Fruit fly (Drosophila melanogaster) whole organism, embryonic: ENCODE results near the gene SLC5A11.

Experiments
- Abd-B ChIP-seq: fragments of 200-800 bp; sonication (Bioruptor generic); optimal IDR thresholded peaks from 2 replicates; lab custom pipeline; 2018; ENCODE audit warnings: missing biosample characterization, mild to moderate bottlenecking, missing genetic modification characterization, moderate library complexity
- Bdp1 ChIP-seq: fragments of 200-800 bp; sonication (Bioruptor generic); optimal IDR thresholded peaks from 3 replicates; lab custom pipeline; 2016; ENCODE audit warnings: missing biosample characterization, missing genetic modification characterization
- CG10209 ChIP-seq: fragments of 200-800 bp; sonication (Bioruptor generic); optimal IDR thresholded peaks from 3 replicates; lab custom pipeline; 2017; ENCODE audit warnings: missing biosample characterization, mild to moderate bottlenecking, missing genetic modification characterization, missing genetic modification reagents
- CG10431 ChIP-seq: fragments of 200-800 bp; sonication (Bioruptor generic); optimal IDR thresholded peaks from 3 replicates; lab custom pipeline; 2018; ENCODE audit warnings: missing biosample characterization, mild to moderate bottlenecking, missing genetic modification characterization
- CG14050 ChIP-seq: fragments of 200-800 bp; sonication (Bioruptor generic); IDR thresholded peaks from 3 replicates; pipeline ENCODE4 v1.3.6; 2022; ENCODE audit warnings: missing biosample characterization, missing genetic modification characterization
- CG15073 ChIP-seq: fragments of 200-800 bp; sonication (Bioruptor generic); optimal IDR thresholded peaks from 2 replicates; lab custom pipeline; 2016; ENCODE audit warnings: missing biosample characterization, missing genetic modification characterization
- CG15601 ChIP-seq: fragments of 200-800 bp; sonication (Bioruptor generic); optimal IDR thresholded peaks from 3 replicates; lab custom pipeline; 2019; ENCODE audit warnings: missing biosample characterization, mild to moderate bottlenecking, missing genetic modification characterization, moderate library complexity
- CG17802 ChIP-seq: fragments of 200-800 bp; sonication (Bioruptor generic); optimal IDR thresholded peaks from 2 replicates; lab custom pipeline; 2018; ENCODE audit warnings: missing biosample characterization, mild to moderate bottlenecking, missing genetic modification characterization, moderate library complexity
- CG18599 ChIP-seq: fragments of 200-800 bp; sonication (Bioruptor generic); optimal IDR thresholded peaks from 3 replicates; lab custom pipeline; 2017; ENCODE audit warnings: missing biosample characterization, missing genetic modification characterization, mild to moderate bottlenecking, moderate library complexity, missing genetic modification reagents
- CG30403 ChIP-seq: fragments of 200-800 bp; sonication (Bioruptor generic); optimal IDR thresholded peaks from 3 replicates; lab custom pipeline; 2016; ENCODE audit warnings: missing biosample characterization, missing genetic modification characterization
- CG30431 ChIP-seq: fragments of 200-800 bp; sonication (Bioruptor generic); optimal IDR thresholded peaks from 2 replicates; lab custom pipeline; 2017; ENCODE audit warnings: missing biosample characterization, missing genetic modification characterization
- CG3847 ChIP-seq: fragments of 200-800 bp; sonication (Bioruptor generic); IDR thresholded peaks from 2 replicates; pipeline ENCODE4 v1.3.6; 2022; ENCODE audit warnings: missing biosample characterization, missing genetic modification characterization
- CG42726 ChIP-seq: fragments of 200-800 bp; sonication (Bioruptor generic); IDR thresholded peaks from 2 replicates; pipeline ENCODE4 v1.3.6; 2022; ENCODE audit warnings: missing biosample characterization, missing genetic modification characterization; ENCODE audit not compliant: partially characterized antibody
- CG4360 ChIP-seq: fragments of 200-800 bp; sonication (Bioruptor generic); IDR thresholded peaks from 2 replicates; pipeline ENCODE4 v1.3.6; 2022; ENCODE audit warnings: missing biosample characterization, missing genetic modification characterization
- CG4617 ChIP-seq: fragments of 200-800 bp; sonication (Bioruptor generic); optimal IDR thresholded peaks from 3 replicates; lab custom pipeline; 2016; ENCODE audit warnings: missing biosample characterization, missing genetic modification characterization, borderline replicate concordance
- CG5245 ChIP-seq: fragments of 200-800 bp; sonication (Bioruptor generic); optimal IDR thresholded peaks from 3 replicates; lab custom pipeline; 2016; ENCODE audit warnings: missing biosample characterization, missing genetic modification characterization
- CG7839 ChIP-seq: fragments of 200-800 bp; sonication (Bioruptor generic); optimal IDR thresholded peaks from 3 replicates; lab custom pipeline; 2018; ENCODE audit warnings: missing biosample characterization, mild to moderate bottlenecking, missing genetic modification characterization, moderate library complexity
- CG9876 ChIP-seq: fragments of 200-800 bp; sonication (Bioruptor generic); optimal IDR thresholded peaks from 2 replicates; lab custom pipeline; 2016; ENCODE audit warnings: missing biosample characterization, missing genetic modification characterization
- CoRest ChIP-seq: fragments of 200-800 bp; sonication (Bioruptor generic); optimal IDR thresholded peaks from 3 replicates; lab custom pipeline; 2018; ENCODE audit warnings: missing biosample characterization, mild to moderate bottlenecking, missing genetic modification characterization, moderate library complexity
- Dfd ChIP-seq, 2 experiments: fragments of >200 bp; optimal IDR thresholded peaks; 2 replicates each; lab custom pipeline; 2017; ENCODE audit warnings: missing biosample characterization in 2 of 2, missing genetic modification characterization in 2 of 2
- Elba2 ChIP-seq: fragments of 200-800 bp; sonication (Bioruptor generic); optimal IDR thresholded peaks from 3 replicates; lab custom pipeline; 2016; ENCODE audit warnings: missing biosample characterization, missing genetic modification characterization
- H2.0 ChIP-seq: fragments of 200-800 bp; sonication (Bioruptor generic); IDR thresholded peaks from 2 replicates; pipeline ENCODE4 v1.3.6; 2022; ENCODE audit warnings: missing biosample characterization, missing genetic modification characterization
- Lim3 ChIP-seq: fragments of 200-800 bp; sonication (Bioruptor generic); IDR thresholded peaks from 2 replicates; pipeline ENCODE4 v1.3.6; 2022; ENCODE audit warnings: missing biosample characterization, missing genetic modification characterization
- Max ChIP-seq: fragments of 200-800 bp; sonication (Bioruptor generic); optimal IDR thresholded peaks from 2 replicates; lab custom pipeline; 2016; ENCODE audit warnings: missing biosample characterization, mild to moderate bottlenecking, missing genetic modification characterization
- Myb ChIP-seq: fragments of 200-800 bp; sonication (Bioruptor generic); optimal IDR thresholded peaks from 2 replicates; lab custom pipeline; 2016; ENCODE audit warnings: missing biosample characterization, missing genetic modification characterization
- Side ChIP-seq: fragments of 200-800 bp; sonication (Bioruptor generic); optimal IDR thresholded peaks from 2 replicates; lab custom pipeline; 2016; ENCODE audit warnings: missing biosample characterization, missing genetic modification characterization
- Usf ChIP-seq: fragments of 200-800 bp; sonication (Bioruptor generic); optimal IDR thresholded peaks from 2 replicates; lab custom pipeline; 2017; ENCODE audit warnings: missing genotype, missing biosample characterization, missing genetic modification characterization
- ac ChIP-seq: fragments of 200-800 bp; sonication (Bioruptor generic); optimal IDR thresholded peaks from 3 replicates; lab custom pipeline; 2017; ENCODE audit warnings: missing biosample characterization, mild to moderate bottlenecking, missing genetic modification characterization
- al ChIP-seq: fragments of 200-800 bp; sonication (Bioruptor generic); IDR thresholded peaks from 2 replicates; pipeline ENCODE4 v1.3.6; 2022; ENCODE audit warnings: missing biosample characterization, missing genetic modification characterization
- bab2 ChIP-seq: fragments of 200-800 bp; sonication (Bioruptor generic); optimal IDR thresholded peaks from 2 replicates; lab custom pipeline; 2016; ENCODE audit warnings: missing biosample characterization, missing genetic modification characterization
- chif ChIP-seq, 2 experiments: fragments of 200-800 bp; sonication (Bioruptor generic); optimal IDR thresholded peaks; 3 replicates each; lab custom pipeline; 2016; ENCODE audit warnings: missing biosample characterization in 2 of 2, missing genetic modification characterization in 2 of 2
- crp ChIP-seq, 2 experiments: fragments of 200-800 bp; sonication (Bioruptor generic); optimal IDR thresholded peaks; 2 replicates in 1 of 2; 3 replicates in 1 of 2; lab custom pipeline; 2017; ENCODE audit warnings: missing biosample characterization in 2 of 2, missing genetic modification characterization in 2 of 2, mild to moderate bottlenecking in 1 of 2, moderate library complexity in 1 of 2
- danr ChIP-seq: fragments of 200-800 bp; sonication (Bioruptor generic); IDR thresholded peaks from 2 replicates; pipeline ENCODE4 v1.3.6; 2022; ENCODE audit warnings: missing biosample characterization, missing genetic modification characterization
- dimm ChIP-seq: fragments of 200-800 bp; sonication (Bioruptor generic); IDR thresholded peaks from 2 replicates; pipeline ENCODE4 v1.3.6; 2022; ENCODE audit warnings: missing biosample characterization, missing genetic modification characterization
- disco-r ChIP-seq: fragments of 200-800 bp; sonication (Bioruptor generic); optimal IDR thresholded peaks from 2 replicates; lab custom pipeline; 2016; ENCODE audit warnings: missing biosample characterization, missing genetic modification characterization
- dpn ChIP-seq, 2 experiments: fragments of 200-800 bp; sonication (Bioruptor generic); optimal IDR thresholded peaks; 3 replicates each; lab custom pipeline; 2016; ENCODE audit warnings: missing biosample characterization in 2 of 2, missing genetic modification characterization in 2 of 2
- fd102C ChIP-seq: fragments of 200-800 bp; sonication (Bioruptor generic); optimal IDR thresholded peaks from 2 replicates; lab custom pipeline; 2018; ENCODE audit warnings: missing biosample characterization, mild to moderate bottlenecking, missing genetic modification characterization, moderate library complexity
- h ChIP-seq: fragments of >200 bp; optimal IDR thresholded peaks from 2 replicates; lab custom pipeline; 2017
- hbn ChIP-seq: fragments of 200-800 bp; sonication (Bioruptor generic); IDR thresholded peaks from 2 replicates; pipeline ENCODE4 v1.3.6; 2022; ENCODE audit warnings: missing biosample characterization, missing genetic modification characterization; ENCODE audit not compliant: partially characterized antibody
- kni ChIP-seq: fragments of 200-800 bp; sonication (Bioruptor generic); optimal IDR thresholded peaks from 3 replicates; lab custom pipeline; 2017; ENCODE audit warnings: mild to moderate bottlenecking, missing biosample characterization, missing genetic modification reagents, missing genetic modification characterization
- lbe ChIP-seq: fragments of 200-800 bp; sonication (Bioruptor generic); optimal IDR thresholded peaks from 2 replicates; lab custom pipeline; 2016; ENCODE audit warnings: missing biosample characterization, mild to moderate bottlenecking, missing genetic modification characterization
- nerfin-2 ChIP-seq: fragments of 200-800 bp; sonication (Bioruptor generic); IDR thresholded peaks from 2 replicates; pipeline ENCODE4 v1.3.6; 2022; ENCODE audit warnings: missing biosample characterization, missing genetic modification characterization; ENCODE audit not compliant: partially characterized antibody
- otp ChIP-seq: fragments of 200-800 bp; sonication (Bioruptor generic); IDR thresholded peaks from 3 replicates; pipeline ENCODE4, ENCODE4 v1.3.6; 2022; ENCODE audit warnings: missing biosample characterization, missing genetic modification characterization
- pfk ChIP-seq: fragments of 200-800 bp; sonication (Bioruptor generic); optimal IDR thresholded peaks from 2 replicates; lab custom pipeline; 2018; ENCODE audit warnings: missing biosample characterization, mild to moderate bottlenecking, missing genetic modification characterization, moderate library complexity
- row ChIP-seq: fragments of 200-800 bp; sonication (Bioruptor generic); IDR thresholded peaks from 3 replicates; pipeline ENCODE4 v1.3.6; 2022; ENCODE audit warnings: missing biosample characterization, missing genetic modification characterization
- sc ChIP-seq, 3 experiments: fragments of >200 bp in 2 of 3; fragments of 200-800 bp in 1 of 3; sonication (Bioruptor generic) in 1 of 3; optimal IDR thresholded peaks; 2 replicates in 2 of 3; 3 replicates in 1 of 3; lab custom pipeline; 2017; ENCODE audit warnings: mild to moderate bottlenecking in 1 of 3, missing biosample characterization in 1 of 3, missing genetic modification characterization in 1 of 3, missing genetic modification reagents in 1 of 3
- stwl ChIP-seq: fragments of 200-800 bp; sonication (Bioruptor generic); optimal IDR thresholded peaks from 3 replicates; lab custom pipeline; 2018; ENCODE audit warnings: missing biosample characterization, mild to moderate bottlenecking, missing genetic modification characterization, moderate library complexity
- vnd ChIP-seq: fragments of 200-800 bp; sonication (Bioruptor generic); IDR thresholded peaks from 3 replicates; pipeline ENCODE4 v1.3.6; 2022; ENCODE audit warnings: missing biosample characterization, missing genetic modification characterization; ENCODE audit not compliant: partially characterized antibody
- wdn ChIP-seq: fragments of 200-800 bp; sonication (Bioruptor generic); IDR thresholded peaks from 2 replicates; pipeline ENCODE4 v1.3.6; 2022; ENCODE audit warnings: missing biosample characterization, missing genetic modification characterization

Gene SLC5A11

dm6 chr2L:8204996-8205567 is at the start of gene SLC5A11 (continued):
- TF ChIP-seq CG9876 (GFP tag; lab: Kevin White, UChicago) (peak; percentile 54), pfk (no peak), CG10431 (GFP tag; lab: Kevin White, UChicago) (peak; percentile 67), nerfin-2 (GFP tag; lab: Robert Waterston, UW) (no peak), CG17802 (peak; percentile 61), crp (GFP tag; optimal IDR thresholded peaks at IDR 0.05; lab: Kevin White, UChicago) (peak in 1 of 2 experiments; percentile 71), Bdp1 (GFP tag; lab: Kevin White, UChicago) (peak; percentile 40), stwl (no peak), hbn (GFP tag; lab: Robert Waterston, UW) (no peak), CG14050 (GFP tag; lab: Robert Waterston, UW) (peak; percentile 85), chif (GFP tag; optimal IDR thresholded peaks at IDR 0.05; lab: Kevin White, UChicago) (peak; percentile 60 to 66), Abd-B (GFP tag; lab: Kevin White, UChicago) (peak; percentile 99), CG30403 (GFP tag; lab: Kevin White, UChicago) (peak; percentile 97), fd102C (no peak), lbe (GFP tag; lab: Kevin White, UChicago) (peak; percentile 99), Dfd (GFP tag; optimal IDR thresholded peaks at IDR 0.05; lab: Kevin White, UChicago) (no peak), sc (optimal IDR thresholded peaks at IDR 0.05; lab: Kevin White, UChicago) (no peak), sc (GFP tag; optimal IDR thresholded peaks at IDR 0.05; lab: Kevin White, UChicago) (peak; percentile 88), CG18599 (peak; percentile 99), bab2 (GFP tag; lab: Kevin White, UChicago) (peak; percentile 99), h (lab: Kevin White, UChicago) (no peak), vnd (no peak), row (GFP tag; lab: Robert Waterston, UW) (peak; percentile 100), CG30431 (GFP tag; lab: Kevin White, UChicago) (peak; percentile 23), CG4617 (GFP tag; lab: Kevin White, UChicago) (peak; percentile 88), CG10209 (peak; percentile 94), CG3847 (peak; percentile 100), Side (GFP tag; lab: Kevin White, UChicago) (peak; percentile 58), H2.0 (GFP tag; lab: Robert Waterston, UW) (peak; percentile 100), al (GFP tag; lab: Robert Waterston, UW) (peak; percentile 95), otp (GFP tag; lab: Robert Waterston, UW) (peak; percentile 97), Lim3 (GFP tag; lab: Robert Waterston, UW) (peak; percentile 99), CG5245 (GFP tag; lab: Kevin White, UChicago) (peak; percentile 99), CG4360 (GFP tag; lab: Robert Waterston, UW) (peak; percentile 78), dpn (GFP tag; optimal IDR thresholded peaks at IDR 0.05; lab: Kevin White, UChicago) (peak; percentile 99), Elba2 (GFP tag; lab: Kevin White, UChicago) (peak; percentile 61), Usf (GFP tag; lab: Kevin White, UChicago) (peak; percentile 96), Myb (GFP tag; lab: Kevin White, UChicago) (peak; percentile 43), disco-r (GFP tag; lab: Kevin White, UChicago) (peak; percentile 15), Max (GFP tag; lab: Kevin White, UChicago) (peak; percentile 100), CG15073 (peak; percentile 83), wdn (GFP tag; lab: Robert Waterston, UW) (peak; percentile 82), CG42726 (0 out of 2 replicates have a peak, but pooled peaks have one; percentile 55), danr (GFP tag; lab: Robert Waterston, UW) (peak; percentile 99), ac (peak; percentile 88), dimm (peak; percentile 95), CoRest (tag; lab: Kevin White, UChicago) (peak; percentile 94), CG15601 (tag; lab: Kevin White, UChicago) (peak; percentile 99), kni (GFP tag; lab: Kevin White, UChicago) (peak; percentile 83), CG7839 (peak; percentile 100)
